Fruit fly (Drosophila melanogaster) whole organism, embryonic: ENCODE measurements around the gene CG14356.

Experiments
- CG11398 ChIP-seq: fragments of 200-800 bp; sonication (Bioruptor generic); optimal IDR thresholded peaks from 2 replicates; lab custom pipeline; 2016; ENCODE audit warnings: missing biosample characterization, missing genetic modification characterization
- CG14050 ChIP-seq: fragments of 200-800 bp; sonication (Bioruptor generic); IDR thresholded peaks from 3 replicates; pipeline ENCODE4 v1.3.6; 2022; ENCODE audit warnings: missing biosample characterization, missing genetic modification characterization
- CG34224 ChIP-seq: fragments of 200-800 bp; sonication (Bioruptor generic); IDR thresholded peaks from 3 replicates; pipeline ENCODE4 v1.3.6; 2022; ENCODE audit warnings: missing biosample characterization, missing genetic modification characterization; ENCODE audit not compliant: partially characterized antibody
- CG8478 ChIP-seq: fragments of >200 bp; optimal IDR thresholded peaks from 2 replicates; lab custom pipeline; 2018
- Eip74EF ChIP-seq, 2 experiments: fragments of 200-800 bp in 1 of 2; fragments of >200 bp in 1 of 2; sonication (Bioruptor generic) in 1 of 2; optimal IDR thresholded peaks; 2 replicates each; lab custom pipeline; 2017 to 2019; ENCODE audit warnings: missing biosample characterization in 2 of 2, missing genetic modification characterization in 2 of 2, mild to moderate bottlenecking in 1 of 2, moderate library complexity in 1 of 2
- hb ChIP-seq: fragments of 200-800 bp; sonication (Bioruptor generic); IDR thresholded peaks from 3 replicates; pipeline ENCODE4 v1.3.6; 2022; ENCODE audit warnings: missing biosample characterization, missing genetic modification characterization; ENCODE audit not compliant: partially characterized antibody
- run ChIP-seq: fragments of 200-800 bp; sonication (Bioruptor generic); optimal IDR thresholded peaks from 3 replicates; lab custom pipeline; 2018; ENCODE audit warnings: missing biosample characterization, mild to moderate bottlenecking, missing genetic modification characterization
- sens ChIP-seq: fragments of 200-800 bp; sonication (Bioruptor generic); peaks from one replicate; lab custom pipeline; 2016; ENCODE audit warnings: missing biosample characterization, missing genetic modification characterization
- sisA ChIP-seq: fragments of 200-800 bp; sonication (Bioruptor generic); IDR thresholded peaks from 2 replicates; pipeline ENCODE4 v1.3.6; 2022; ENCODE audit warnings: missing biosample characterization, missing genetic modification characterization
- tgo ChIP-seq: fragments of 200-800 bp; sonication (Bioruptor generic); IDR thresholded peaks from 3 replicates; pipeline ENCODE4 v1.3.6; 2022; ENCODE audit warnings: missing biosample characterization, missing genetic modification characterization

DNA sequence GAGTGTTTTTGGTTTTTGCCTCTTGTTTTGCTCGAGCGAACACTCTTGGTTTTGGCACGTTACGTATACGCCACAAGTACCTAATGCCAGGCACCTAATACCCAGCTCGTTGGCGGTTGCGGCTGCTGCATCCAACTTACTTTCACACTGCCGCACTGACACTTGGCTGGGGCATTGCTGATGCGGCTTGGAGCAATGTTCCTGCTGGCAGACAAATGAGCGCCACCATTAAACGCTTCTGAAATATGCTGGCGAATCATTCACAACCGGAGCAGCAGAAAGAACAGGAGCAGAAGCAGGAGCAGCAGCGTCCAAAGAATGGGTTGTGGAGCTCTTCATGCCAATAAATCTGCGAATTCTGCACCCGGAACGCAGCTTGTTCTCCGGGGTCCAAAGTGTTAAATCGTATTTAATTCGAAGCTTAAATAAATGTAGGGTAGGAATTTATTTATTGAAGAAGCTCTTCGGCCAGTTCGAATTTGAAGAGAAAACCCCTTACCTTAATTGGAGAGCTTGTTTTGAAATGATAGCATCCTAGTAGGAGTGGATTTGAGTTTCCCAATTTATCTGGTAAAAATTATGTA lies 30.4 kb upstream of the CG14356 start, which contains the start of gene CG3199:
- TF ChIP-seq sisA (GFP tag; lab: Robert Waterston, UW) = no peak
- no peak for TF ChIP-seq CG8478
- TF ChIP-seq CG11398 (GFP tag; lab: Kevin White, UChicago) = no peak
- TF ChIP-seq Eip74EF (GFP tag; optimal IDR thresholded peaks at IDR 0.05; lab: Kevin White, UChicago) = no peak
- no peak for TF ChIP-seq sens
- no peak for TF ChIP-seq run (tag; lab: Kevin White, UChicago)
- no peak for TF ChIP-seq CG34224
- no peak for TF ChIP-seq tgo
- TF ChIP-seq hb = no peak
- TF ChIP-seq CG14050 (GFP tag; lab: Robert Waterston, UW) = no peak
